Worm (Caenorhabditis elegans) whole organism, midembryonic: ENCODE results near the gene T09F5.10.
"Not testable (repeated sequence)": the region's sequence is repeated elsewhere in the genome, so short reads cannot be mapped to it uniquely, and the experiment has no call there.

Experiments
- flt-1 ChIP-seq: fragments of 200-800 bp; sonication (Bioruptor generic); IDR thresholded peaks from 2 replicates; pipeline ENCODE4 v1.3.6; 2022; ENCODE audit warnings: missing genetic modification characterization, missing compliant biosample characterization
- klf-2 ChIP-seq: fragments of 200-800 bp; sonication (Bioruptor generic); conservative IDR thresholded peaks from 2 replicates; pipeline ENCODE4 v1.3.6; 2022; ENCODE audit warnings: missing genetic modification reagents, missing genetic modification characterization, missing compliant biosample characterization
- med-1 ChIP-seq: sonication (generic microtip); optimal IDR thresholded peaks from 2 replicates; lab custom pipeline; 2017; ENCODE audit warnings: missing genetic modification characterization, mild to moderate bottlenecking, missing compliant biosample characterization, antibody characterized with exemption, missing genetic modification reagents; ENCODE audit not compliant: insufficient read depth
- ref-1 ChIP-seq: fragments of 200-800 bp; sonication (Bioruptor generic); conservative IDR thresholded peaks from 2 replicates; pipeline ENCODE4 v1.3.6; 2022; ENCODE audit warnings: missing genetic modification reagents, missing genetic modification characterization, missing compliant biosample characterization
- tab-1 ChIP-seq: fragments of 200-800 bp; sonication (Bioruptor generic); IDR thresholded peaks from 2 replicates; pipeline ENCODE4 v1.3.6; 2022; ENCODE audit warnings: missing genetic modification characterization, missing compliant biosample characterization
- ztf-23 ChIP-seq: fragments of 200-800 bp; sonication (Bioruptor generic); IDR thresholded peaks from 2 replicates; pipeline ENCODE4 v1.3.6; 2022; ENCODE audit warnings: missing genetic modification reagents, missing genetic modification characterization, missing compliant biosample characterization
- ztf-29 ChIP-seq: fragments of 200-800 bp; sonication (Bioruptor generic); IDR thresholded peaks from 2 replicates; pipeline ENCODE4 v1.3.6; 2022; ENCODE audit warnings: missing genetic modification reagents, missing genetic modification characterization, missing compliant biosample characterization

DNA sequence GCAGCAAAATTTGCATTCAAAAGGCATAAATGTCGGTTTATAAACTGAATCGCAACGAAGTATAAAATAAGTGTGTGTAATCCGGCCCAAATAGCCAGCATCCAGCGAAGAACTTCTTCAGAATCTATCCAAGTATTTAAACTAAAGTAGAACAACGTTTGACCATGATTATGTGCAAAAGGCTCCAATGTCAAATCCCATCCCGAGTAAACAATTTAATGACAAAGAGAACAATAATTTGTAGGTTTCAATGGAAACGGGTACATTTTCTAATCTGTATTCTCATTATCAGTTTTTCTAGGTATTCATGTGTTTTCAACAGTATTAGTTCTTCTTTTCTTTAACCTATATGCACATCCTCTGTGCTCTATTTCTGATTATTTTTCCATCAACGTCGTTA lies 27.8 kb downstream of the T09F5.10 start, which contains the start of gene C41G6.12:
- TF ChIP-seq ztf-23 (GFP tag; lab: Robert Waterston, UW); ztf-29 (GFP tag; lab: Robert Waterston, UW); klf-2; tab-1 (GFP tag; lab: Robert Waterston, UW); med-1; flt-1; ref-1 (GFP tag; lab: Robert Waterston, UW): not testable (repeated sequence)
